Worm (Caenorhabditis elegans) whole organism, mixed stage, embryonic: ENCODE measurements around the gene F42F12.4.
A peak's percentile ranks its signal among the peaks of the same experiment; 100 is the strongest.

ENCODE experiments used
- M03D4.4 ChIP-seq: sonication (generic microtip); optimal IDR thresholded peaks from 2 replicates; lab custom pipeline; 2017; ENCODE audit warnings: mild to moderate bottlenecking, missing genetic modification characterization, missing compliant biosample characterization
- bed-3 ChIP-seq: fragments of 200-800 bp; sonication (Bioruptor generic); optimal IDR thresholded peaks from 3 replicates; lab custom pipeline; 2018; ENCODE audit warnings: mild to moderate bottlenecking, missing genetic modification characterization, moderate library complexity, missing compliant biosample characterization
- blmp-1 ChIP-seq: fragments of 150-350 bp; optimal IDR thresholded peaks from 2 replicates; lab custom pipeline; 2014; ENCODE audit warnings: missing biosample characterization, missing genetic modification characterization
- ceh-39 ChIP-seq: fragments of 150-350 bp; optimal IDR thresholded peaks from 2 replicates; lab custom pipeline; 2014; ENCODE audit warnings: missing biosample characterization, missing genetic modification characterization
- ceh-43 ChIP-seq: fragments of 200-800 bp; sonication (Bioruptor generic); optimal IDR thresholded peaks from 2 replicates; lab custom pipeline; 2018; ENCODE audit warnings: mild to moderate bottlenecking, missing genetic modification characterization, moderate library complexity, missing compliant biosample characterization
- ceh-83 ChIP-seq: fragments of 200-800 bp; sonication (Bioruptor generic); optimal IDR thresholded peaks from 2 replicates; lab custom pipeline; 2018; ENCODE audit warnings: mild to moderate bottlenecking, missing genetic modification characterization, missing compliant biosample characterization
- ces-1 ChIP-seq: fragments of 150-350 bp; optimal IDR thresholded peaks from 2 replicates; lab custom pipeline; 2014; ENCODE audit warnings: missing biosample characterization, missing genetic modification reagents, missing genetic modification characterization
- cnd-1 ChIP-seq: fragments of 200-800 bp; sonication (Bioruptor generic); optimal IDR thresholded peaks from 2 replicates; lab custom pipeline; 2018; ENCODE audit warnings: mild to moderate bottlenecking, missing genetic modification characterization, missing compliant biosample characterization
- drap-1 ChIP-seq: fragments of 200-800 bp; sonication (Bioruptor generic); optimal IDR thresholded peaks from 3 replicates; lab custom pipeline; 2018; ENCODE audit warnings: mild to moderate bottlenecking, missing genetic modification characterization, missing compliant biosample characterization
- elt-1 ChIP-seq: sonication (generic microtip); optimal IDR thresholded peaks from 2 replicates; lab custom pipeline; 2017; ENCODE audit warnings: missing genetic modification characterization, mild to moderate bottlenecking, missing compliant biosample characterization, antibody characterized with exemption, moderate library complexity, borderline replicate concordance; ENCODE audit not compliant: insufficient read depth
- elt-3 ChIP-seq: fragments of 150-350 bp; optimal IDR thresholded peaks from 2 replicates; lab custom pipeline; 2014; ENCODE audit warnings: missing biosample characterization, missing genetic modification characterization
- flh-1 ChIP-seq: fragments of 200-800 bp; sonication (Bioruptor generic); optimal IDR thresholded peaks from 2 replicates; lab custom pipeline; 2018; ENCODE audit warnings: mild to moderate bottlenecking, missing genetic modification characterization, moderate library complexity, missing compliant biosample characterization
- ham-2 ChIP-seq: fragments of 200-800 bp; sonication (Bioruptor generic); optimal IDR thresholded peaks from 2 replicates; lab custom pipeline; 2018; ENCODE audit warnings: mild to moderate bottlenecking, missing genetic modification characterization, missing compliant biosample characterization
- hlh-1 ChIP-seq: fragments of 150-350 bp; optimal IDR thresholded peaks from 2 replicates; lab custom pipeline; 2014; ENCODE audit warnings: missing biosample characterization, missing genetic modification reagents, missing genetic modification characterization
- lin-13 ChIP-seq: fragments of 150-350 bp; optimal IDR thresholded peaks from 2 replicates; lab custom pipeline; 2014; ENCODE audit warnings: missing biosample characterization, missing genetic modification characterization
- lin-32 ChIP-seq: fragments of 200-800 bp; sonication (Bioruptor generic); optimal IDR thresholded peaks from 2 replicates; lab custom pipeline; 2018; ENCODE audit warnings: mild to moderate bottlenecking, missing genetic modification characterization, missing compliant biosample characterization
- lsy-2 ChIP-seq: fragments of 150-350 bp; optimal IDR thresholded peaks from 2 replicates; lab custom pipeline; 2014; ENCODE audit warnings: missing biosample characterization, missing genetic modification characterization
- mab-5 ChIP-seq: fragments of 150-350 bp; optimal IDR thresholded peaks from 2 replicates; lab custom pipeline; 2014; ENCODE audit warnings: missing biosample characterization, missing genetic modification characterization
- mep-1 ChIP-seq: fragments of 150-350 bp; optimal IDR thresholded peaks from 2 replicates; lab custom pipeline; 2017; ENCODE audit warnings: missing biosample characterization, missing genetic modification reagents, missing genetic modification characterization, inconsistent platforms
- mls-2 ChIP-seq: sonication (generic microtip); optimal IDR thresholded peaks from 2 replicates; lab custom pipeline; 2016; ENCODE audit warnings: mild to moderate bottlenecking, missing genetic modification characterization, moderate library complexity, missing compliant biosample characterization
- nhr-12 ChIP-seq: fragments of 150-350 bp; optimal IDR thresholded peaks from 2 replicates; lab custom pipeline; 2014; ENCODE audit warnings: missing biosample characterization, missing genetic modification characterization
- nhr-2 ChIP-seq: fragments of 150-350 bp; optimal IDR thresholded peaks from 2 replicates; lab custom pipeline; 2014; ENCODE audit warnings: missing biosample characterization, missing genetic modification characterization
- nhr-237 ChIP-seq: fragments of 150-350 bp; optimal IDR thresholded peaks from 2 replicates; lab custom pipeline; 2014; ENCODE audit warnings: missing biosample characterization, missing genetic modification characterization
- nhr-28 ChIP-seq: fragments of 150-350 bp; optimal IDR thresholded peaks from 2 replicates; lab custom pipeline; 2014; ENCODE audit warnings: missing biosample characterization, missing genetic modification characterization
- pha-4 ChIP-seq: fragments of 150-350 bp; optimal IDR thresholded peaks from 2 replicates; lab custom pipeline; 2018; ENCODE audit warnings: missing biosample characterization, missing genetic modification reagents, missing genetic modification characterization
- sem-2 ChIP-seq: fragments of 200-800 bp; sonication (Bioruptor generic); optimal IDR thresholded peaks from 2 replicates; lab custom pipeline; 2018; ENCODE audit warnings: mild to moderate bottlenecking, missing genetic modification characterization, missing compliant biosample characterization
- snpc-4 ChIP-seq: fragments of 150-350 bp; optimal IDR thresholded peaks from 2 replicates; lab custom pipeline; 2014; ENCODE audit warnings: missing biosample characterization, missing genetic modification characterization
- sptf-1 ChIP-seq: sonication (generic microtip); optimal IDR thresholded peaks from 2 replicates; lab custom pipeline; 2017; ENCODE audit warnings: mild to moderate bottlenecking, missing genetic modification characterization, moderate library complexity, missing compliant biosample characterization
- tbx-8 ChIP-seq: fragments of 200-800 bp; sonication (Bioruptor generic); optimal IDR thresholded peaks from 2 replicates; lab custom pipeline; 2018; ENCODE audit warnings: mild to moderate bottlenecking, missing genetic modification characterization, moderate library complexity, missing compliant biosample characterization
- unc-120 ChIP-seq: sonication (generic microtip); optimal IDR thresholded peaks from 2 replicates; lab custom pipeline; 2017; ENCODE audit warnings: missing genetic modification characterization, missing compliant biosample characterization; ENCODE audit not compliant: poor library complexity, severe bottlenecking
- unc-39 ChIP-seq: fragments of 150-350 bp; optimal IDR thresholded peaks from 2 replicates; lab custom pipeline; 2014; ENCODE audit warnings: missing biosample characterization, missing genetic modification characterization
- unc-62 ChIP-seq: fragments of 150-350 bp; optimal IDR thresholded peaks from 2 replicates; lab custom pipeline; 2014; ENCODE audit warnings: missing biosample characterization, missing genetic modification reagents, missing genetic modification characterization
- zip-8 ChIP-seq: fragments of 150-350 bp; optimal IDR thresholded peaks from 2 replicates; lab custom pipeline; 2014; ENCODE audit warnings: missing biosample characterization, missing genetic modification characterization
- ztf-11 ChIP-seq: fragments of 150-350 bp; optimal IDR thresholded peaks from 2 replicates; lab custom pipeline; 2014; ENCODE audit warnings: missing biosample characterization, missing genetic modification characterization

The F42F12.4 gene

ce11 chrX:12375783-12376182 is 23.0 kb upstream of the F42F12.4 start:
- TF ChIP-seq drap-1 (GFP tag; lab: Kevin White, UChicago) (no peak), ham-2 (GFP tag; lab: Kevin White, UChicago) (no peak), M03D4.4 (no peak), elt-3 (tag; lab: Kevin White, UChicago) (no peak), ceh-83 (GFP tag; lab: Kevin White, UChicago) (no peak), ceh-43 (GFP tag; lab: Kevin White, UChicago) (no peak), flh-1 (GFP tag; lab: Kevin White, UChicago) (no peak), sptf-1 (tag; lab: Kevin White, UChicago) (no peak), ceh-39 (tag; lab: Kevin White, UChicago) (no peak), elt-1 (no peak), blmp-1 (tag; lab: Kevin White, UChicago) (no peak), nhr-12 (tag; lab: Kevin White, UChicago) (no peak), tbx-8 (GFP tag; lab: Kevin White, UChicago) (no peak), ztf-11 (tag; lab: Kevin White, UChicago) (no peak), nhr-237 (tag; lab: Kevin White, UChicago) (no peak), unc-120 (tag; lab: Kevin White, UChicago) (no peak), snpc-4 (tag; lab: Kevin White, UChicago) (no peak), nhr-2 (no peak), mep-1 (tag; lab: Kevin White, UChicago) (no peak), bed-3 (no peak)
- TF ChIP-seq, all 35 proteins: peak for 0

ce11 chrX:12371321-12371720 is 18.6 kb upstream of the F42F12.4 start, which contains the start of gene rif-1.2:
TSS of gene rif-1.2 (minus strand) at chrX:12371421.
- TF ChIP-seq unc-62 (GFP tag; lab: Kevin White, UChicago) (no peak), unc-120 (tag; lab: Kevin White, UChicago) (no peak), nhr-28 (no peak), cnd-1 (tag; lab: Kevin White, UChicago) (no peak), ztf-11 (tag; lab: Kevin White, UChicago) (no peak), zip-8 (tag; lab: Kevin White, UChicago) (no peak), mep-1 (tag; lab: Kevin White, UChicago) (no peak), elt-3 (tag; lab: Kevin White, UChicago) (no peak), ham-2 (GFP tag; lab: Kevin White, UChicago) (no peak)
- TF ChIP-seq, all 35 proteins: peak for 0

ce11 chrX:12367498-12367897 is 14.8 kb upstream of the F42F12.4 start:
- peak; percentile 80 for TF ChIP-seq drap-1 (GFP tag; lab: Kevin White, UChicago)
- no peak for TF ChIP-seq nhr-12 (tag; lab: Kevin White, UChicago)
- peak; percentile 36 for TF ChIP-seq tbx-8 (GFP tag; lab: Kevin White, UChicago)
- no peak for TF ChIP-seq mab-5 (tag; lab: Kevin White, UChicago)
- no peak for TF ChIP-seq lin-13 (tag; lab: Kevin White, UChicago)
- peak; percentile 11 for TF ChIP-seq mep-1 (tag; lab: Kevin White, UChicago)
- peak; percentile 84 for TF ChIP-seq ceh-83 (GFP tag; lab: Kevin White, UChicago)
- no peak for TF ChIP-seq ceh-39 (tag; lab: Kevin White, UChicago)
- TF ChIP-seq unc-120 (tag; lab: Kevin White, UChicago), result peak; percentile 41
- TF ChIP-seq sem-2 (GFP tag; lab: Kevin White, UChicago), result peak; percentile 64
- no peak for TF ChIP-seq unc-62 (GFP tag; lab: Kevin White, UChicago)
- peak; percentile 74 for TF ChIP-seq M03D4.4
- TF ChIP-seq lin-32 (GFP tag; lab: Kevin White, UChicago), result peak; percentile 49
- TF ChIP-seq ceh-43 (GFP tag; lab: Kevin White, UChicago), result peak; percentile 44
- TF ChIP-seq mls-2 (tag; lab: Kevin White, UChicago), result peak; percentile 72
- TF ChIP-seq elt-1, result no peak
- TF ChIP-seq elt-3 (tag; lab: Kevin White, UChicago), result no peak
- TF ChIP-seq ham-2 (GFP tag; lab: Kevin White, UChicago), result peak; percentile 51
- no peak for TF ChIP-seq ztf-11 (tag; lab: Kevin White, UChicago)
- no peak for TF ChIP-seq lsy-2 (tag; lab: Kevin White, UChicago)
- no peak for TF ChIP-seq unc-39
- no peak for TF ChIP-seq nhr-2
- peak; percentile 72 for TF ChIP-seq sptf-1 (tag; lab: Kevin White, UChicago)
- TF ChIP-seq bed-3, result peak; percentile 59
- TF ChIP-seq cnd-1 (tag; lab: Kevin White, UChicago), result peak; percentile 74
- no peak for TF ChIP-seq pha-4 (tag; lab: Kevin White, UChicago)
- TF ChIP-seq zip-8 (tag; lab: Kevin White, UChicago), result no peak
- peak; percentile 2 for TF ChIP-seq ces-1 (GFP tag; lab: Kevin White, UChicago)
- no peak for TF ChIP-seq nhr-28
- TF ChIP-seq hlh-1 (tag; lab: Kevin White, UChicago), result peak; percentile 26
